Worm (Caenorhabditis elegans): ENCODE measurements around the gene F08F8.10.

Gene F08F8.10

ce11 chrIII:7335220-7335619 is 22.0 kb downstream of the F08F8.10 start, which contains the start of gene F56C9.10:
TSS of gene F56C9.10 (minus strand) at chrIII:7335316.
- TF ChIP-seq atf-7 (tag; optimal IDR thresholded peaks at IDR 0.05) = peak; percentile 72
- TF ChIP-seq lin-35 (GFP tag; optimal IDR thresholded peaks at IDR 0.05) = peak in 1 of 3 experiments; percentile 27
- TF ChIP-seq F22D6.2 (tag; optimal IDR thresholded peaks at IDR 0.05) = peak; percentile 74
- no peak for TF ChIP-seq mes-4 (tag; optimal IDR thresholded peaks at IDR 0.05)
- TF ChIP-seq ets-4 (GFP tag; optimal IDR thresholded peaks at IDR 0.05) = peak; percentile 19
- peak; percentile 34 for TF ChIP-seq die-1 (tag; optimal IDR thresholded peaks at IDR 0.05)
- no peak for TF ChIP-seq egl-18 (GFP tag; IDR thresholded peaks at IDR 0.05)
- peak; percentile 54; the same call in 1 of the 2 replicates for TF ChIP-seq dox-1 (GFP tag; IDR thresholded peaks at IDR 0.05)
- peak; percentile 78 for TF ChIP-seq nhr-80 (tag; optimal IDR thresholded peaks at IDR 0.05)
- peak; percentile 71; the same call in 1 of the 2 replicates for TF ChIP-seq ekl-4 (GFP tag; IDR thresholded peaks at IDR 0.05)
- peak; percentile 86 for TF ChIP-seq attf-5 (GFP tag; optimal IDR thresholded peaks at IDR 0.05)
- no peak for TF ChIP-seq B0035.1 (tag; optimal IDR thresholded peaks at IDR 0.05)
- peak; percentile 82 for TF ChIP-seq chd-7 (tag; optimal IDR thresholded peaks at IDR 0.05)
- peak; percentile 50; the same call in 1 of the 2 replicates for TF ChIP-seq hmg-1.2 (GFP tag; IDR thresholded peaks at IDR 0.05)
- peak; percentile 60 for TF ChIP-seq mcd-1 (GFP tag; IDR thresholded peaks at IDR 0.05)
- 0 out of 2 replicates have a peak, but pooled peaks have one; percentile 20 for TF ChIP-seq rcor-1 (GFP tag; IDR thresholded peaks at IDR 0.05)
- TF ChIP-seq B0261.1 (tag; optimal IDR thresholded peaks at IDR 0.05) = no peak
- no peak for TF ChIP-seq bed-1 (GFP tag; IDR thresholded peaks at IDR 0.05)
- peak; percentile 53 for TF ChIP-seq ZK185.1 (tag; optimal IDR thresholded peaks at IDR 0.05; ENCODE audit: poor library complexity, severe bottlenecking)
- TF ChIP-seq nfyb-1 (GFP tag; IDR thresholded peaks at IDR 0.05) = peak; percentile 83
- peak; percentile 75 for TF ChIP-seq athp-1 (tag; optimal IDR thresholded peaks at IDR 0.05)
- TF ChIP-seq Y53G8AR.9 (GFP tag; conservative IDR thresholded peaks at IDR 0.05) = peak; percentile 56; the same call in 1 of the 2 replicates
- peak; percentile 77 for TF ChIP-seq madf-10 (tag; optimal IDR thresholded peaks at IDR 0.05)
- peak; percentile 77; the same call in 1 of the 2 replicates for TF ChIP-seq madf-3 (GFP tag; IDR thresholded peaks at IDR 0.05)
- TF ChIP-seq tbp1 (GFP tag; optimal IDR thresholded peaks at IDR 0.05) = peak; percentile 58
- TF ChIP-seq ztf-3 (GFP tag; optimal IDR thresholded peaks at IDR 0.05) = peak; percentile 42
- TF ChIP-seq K11D2.4 (GFP tag; IDR thresholded peaks at IDR 0.05) = 0 out of 2 replicates have a peak, but pooled peaks have one; percentile 35
- 0 out of 2 replicates have a peak, but pooled peaks have one; percentile 14 for TF ChIP-seq C06A6.2 (GFP tag; conservative IDR thresholded peaks at IDR 0.05)
- no peak for TF ChIP-seq madf-8 (GFP tag; conservative IDR thresholded peaks at IDR 0.05)
- TF ChIP-seq lin-54 (GFP tag; optimal IDR thresholded peaks at IDR 0.05) = peak; percentile 50
- TF ChIP-seq gei-17 (GFP tag; optimal IDR thresholded peaks at IDR 0.05) = peak; percentile 43
- peak; percentile 51; the same call in 1 of the 2 replicates for TF ChIP-seq let-526 (GFP tag; IDR thresholded peaks at IDR 0.05)
- TF ChIP-seq K12H6.12 (tag; optimal IDR thresholded peaks at IDR 0.05) = peak; percentile 78
- no peak for TF ChIP-seq rec-8 (tag; optimal IDR thresholded peaks at IDR 0.05)
- TF ChIP-seq hrde-1 (tag; optimal IDR thresholded peaks at IDR 0.05; ENCODE audit: borderline replicate concordance) = no peak
- TF ChIP-seq Y56A3A.18 (GFP tag; IDR thresholded peaks at IDR 0.05) = no peak
- TF ChIP-seq zim-3 (tag; optimal IDR thresholded peaks at IDR 0.05) = no peak
- peak; percentile 41 for TF ChIP-seq F33H1.4 (GFP tag; IDR thresholded peaks at IDR 0.05)
- 0 out of 2 replicates have a peak, but pooled peaks have one; percentile 7 for TF ChIP-seq ztf-6 (GFP tag; IDR thresholded peaks at IDR 0.05)
- peak; percentile 95 for TF ChIP-seq somi-1 (GFP tag; optimal IDR thresholded peaks at IDR 0.05)
- no peak for TF ChIP-seq lir-1 (GFP tag; conservative IDR thresholded peaks at IDR 0.05)
- TF ChIP-seq cebp-2 (GFP tag; IDR thresholded peaks at IDR 0.05) = no peak
- peak; percentile 47 for TF ChIP-seq nhr-90 (tag; optimal IDR thresholded peaks at IDR 0.05)
- peak; percentile 79 for TF ChIP-seq pbrm-1 (GFP tag; IDR thresholded peaks at IDR 0.05)
- TF ChIP-seq sptf-2 (GFP tag; optimal IDR thresholded peaks at IDR 0.05) = no peak
- peak; percentile 67 to 69 for TF ChIP-seq let-607 (tag; optimal IDR thresholded peaks at IDR 0.05)
- no peak for TF ChIP-seq Y79H2A.3 (GFP tag; conservative IDR thresholded peaks at IDR 0.05)
- TF ChIP-seq pha-4 (tag; optimal IDR thresholded peaks at IDR 0.05) = no peak
